Fruit fly (Drosophila melanogaster): ENCODE measurements around the gene nac.

Gene nac

DNA sequence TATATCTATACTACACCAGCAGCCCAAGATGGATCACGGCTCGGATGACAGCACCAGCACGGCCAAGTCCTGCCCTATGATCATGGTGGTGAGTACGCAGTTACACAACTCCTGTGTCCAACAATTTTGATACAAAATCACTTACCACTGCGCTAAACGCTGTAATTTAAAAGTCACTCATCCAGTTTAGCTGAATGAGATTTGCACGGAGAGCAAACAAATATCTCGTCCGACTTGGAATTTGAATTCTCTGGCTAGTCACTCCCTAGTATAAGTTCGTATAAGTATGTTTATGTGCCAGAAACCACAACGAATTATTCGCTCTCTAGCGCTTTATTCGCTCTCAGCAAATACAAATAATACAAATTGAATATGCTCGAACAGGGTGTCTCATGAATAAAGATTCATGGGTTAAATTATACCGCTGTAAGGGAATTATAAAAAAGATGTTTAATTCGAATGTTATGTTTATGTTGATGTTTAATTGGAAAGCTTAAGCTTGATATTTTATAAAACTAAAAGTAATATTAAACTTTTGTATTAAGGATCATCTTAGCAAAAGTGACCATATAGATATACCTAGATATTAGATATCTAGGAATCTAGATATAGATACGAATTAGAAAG lies 14.0 kb upstream of the nac start:
- TF ChIP-seq CG12219 (GFP tag; optimal IDR thresholded peaks at IDR 0.05) = peak; percentile 14
- TF ChIP-seq Mes4 (GFP tag; optimal IDR thresholded peaks at IDR 0.05) = no peak
- TF ChIP-seq CG8359 (GFP tag; optimal IDR thresholded peaks at IDR 0.05; ENCODE audit: borderline replicate concordance) = no peak
- TF ChIP-seq CG15696 (tag; optimal IDR thresholded peaks at IDR 0.05) = no peak
- TF ChIP-seq CG32532 (GFP tag; IDR thresholded peaks at IDR 0.05) = peak; percentile 48; the same call in 1 of the 2 replicates
- TF ChIP-seq Pdp1 (GFP tag; optimal IDR thresholded peaks at IDR 0.05) = peak in 1 of 2 experiments; percentile 69
- no peak for TF ChIP-seq bigmax (GFP tag; optimal IDR thresholded peaks at IDR 0.05)
- no peak for TF ChIP-seq ems (GFP tag; optimal IDR thresholded peaks at IDR 0.05)
- no peak for TF ChIP-seq Ptx1 (GFP tag; IDR thresholded peaks at IDR 0.05)
- no peak for TF ChIP-seq Eip74EF (GFP tag; optimal IDR thresholded peaks at IDR 0.05)
- TF ChIP-seq CG15514 (GFP tag; optimal IDR thresholded peaks at IDR 0.05) = no peak
- TF ChIP-seq lilli (GFP tag; optimal IDR thresholded peaks at IDR 0.05) = peak; percentile 25
- TF ChIP-seq CG5180 (GFP tag; optimal IDR thresholded peaks at IDR 0.05) = peak; percentile 45
- peak; percentile 56 for TF ChIP-seq Fer3 (tag; optimal IDR thresholded peaks at IDR 0.05)
- TF ChIP-seq nau (GFP tag; optimal IDR thresholded peaks at IDR 0.05) = no peak
- TF ChIP-seq CG12942 (GFP tag; optimal IDR thresholded peaks at IDR 0.05) = no peak
- TF ChIP-seq Lim3 (GFP tag; IDR thresholded peaks at IDR 0.05) = no peak
- no peak for TF ChIP-seq CG18599 (GFP tag; optimal IDR thresholded peaks at IDR 0.05)
- peak; percentile 33 for TF ChIP-seq Dek (tag; optimal IDR thresholded peaks at IDR 0.05)
- TF ChIP-seq Hand (GFP tag; optimal IDR thresholded peaks at IDR 0.05) = peak; percentile 1
- peak; percentile 61 for TF ChIP-seq CG2120 (GFP tag; optimal IDR thresholded peaks at IDR 0.05)
- no peak for TF ChIP-seq CG8944 (GFP tag; optimal IDR thresholded peaks at IDR 0.05)
- peak in 1 of 2 experiments; percentile 60 for TF ChIP-seq Trl (optimal IDR thresholded peaks at IDR 0.05)
- no peak for TF ChIP-seq Trl (GFP tag; optimal IDR thresholded peaks at IDR 0.05)
- TF ChIP-seq CG30403 (GFP tag; optimal IDR thresholded peaks at IDR 0.05) = peak; percentile 3
- TF ChIP-seq E2f1 (GFP tag; IDR thresholded peaks at IDR 0.05) = no peak
- TF ChIP-seq hb (GFP tag; IDR thresholded peaks at IDR 0.05; ENCODE audit: partially characterized antibody) = no peak
- TF ChIP-seq HLH4C (GFP tag; IDR thresholded peaks at IDR 0.05; ENCODE audit: partially characterized antibody) = no peak
- no peak for TF ChIP-seq CG3995 (GFP tag; optimal IDR thresholded peaks at IDR 0.05)
- no peak for TF ChIP-seq CG6175 (GFP tag; IDR thresholded peaks at IDR 0.05)
- TF ChIP-seq Hr51 (GFP tag; optimal IDR thresholded peaks at IDR 0.05) = no peak
- TF ChIP-seq dan (GFP tag; IDR thresholded peaks at IDR 0.05) = no peak
- no peak for TF ChIP-seq lab (GFP tag; optimal IDR thresholded peaks at IDR 0.05)
- TF ChIP-seq BtbVII (GFP tag; optimal IDR thresholded peaks at IDR 0.05) = no peak
- no peak for TF ChIP-seq Chrac-16 (GFP tag; optimal IDR thresholded peaks at IDR 0.05)
- TF ChIP-seq CG8478 (optimal IDR thresholded peaks at IDR 0.05) = no peak
- TF ChIP-seq hkb (optimal IDR thresholded peaks at IDR 0.05) = no peak
- TF ChIP-seq hkb (GFP tag; IDR thresholded peaks at IDR 0.05) = peak; percentile 15; the same call in 1 of the 2 replicates
- TF ChIP-seq CG10209 (GFP tag; optimal IDR thresholded peaks at IDR 0.05) = peak; percentile 18
- no peak for TF ChIP-seq nerfin-1 (tag; optimal IDR thresholded peaks at IDR 0.05)
- TF ChIP-seq sens (GFP tag) = peak; percentile 72
- TF ChIP-seq Nf-YC (tag; optimal IDR thresholded peaks at IDR 0.05) = no peak
- no peak for TF ChIP-seq Taf1 (GFP tag; IDR thresholded peaks at IDR 0.05)
- TF ChIP-seq Rfx (GFP tag; IDR thresholded peaks at IDR 0.05) = peak; percentile 51; the same call in 1 of the 2 replicates
- TF ChIP-seq vfl (GFP tag; optimal IDR thresholded peaks at IDR 0.05) = no peak
- TF ChIP-seq CG3407 (GFP tag; optimal IDR thresholded peaks at IDR 0.05) = no peak
- peak; percentile 35 for TF ChIP-seq Meics (GFP tag; optimal IDR thresholded peaks at IDR 0.05)
- no peak for TF ChIP-seq CG1603 (tag; optimal IDR thresholded peaks at IDR 0.05)
- TF ChIP-seq row (GFP tag; IDR thresholded peaks at IDR 0.05) = peak; percentile 47; the same call in 1 of the 3 replicates
- TF ChIP-seq ftz-f1 (GFP tag; optimal IDR thresholded peaks at IDR 0.05) = no peak

All from whole organism, embryonic.